Worm (Caenorhabditis elegans): ENCODE data around the gene dmd-3.
A peak's percentile ranks its signal among the peaks of the same experiment; 100 is the strongest.

dmd-3 gene

DNA sequence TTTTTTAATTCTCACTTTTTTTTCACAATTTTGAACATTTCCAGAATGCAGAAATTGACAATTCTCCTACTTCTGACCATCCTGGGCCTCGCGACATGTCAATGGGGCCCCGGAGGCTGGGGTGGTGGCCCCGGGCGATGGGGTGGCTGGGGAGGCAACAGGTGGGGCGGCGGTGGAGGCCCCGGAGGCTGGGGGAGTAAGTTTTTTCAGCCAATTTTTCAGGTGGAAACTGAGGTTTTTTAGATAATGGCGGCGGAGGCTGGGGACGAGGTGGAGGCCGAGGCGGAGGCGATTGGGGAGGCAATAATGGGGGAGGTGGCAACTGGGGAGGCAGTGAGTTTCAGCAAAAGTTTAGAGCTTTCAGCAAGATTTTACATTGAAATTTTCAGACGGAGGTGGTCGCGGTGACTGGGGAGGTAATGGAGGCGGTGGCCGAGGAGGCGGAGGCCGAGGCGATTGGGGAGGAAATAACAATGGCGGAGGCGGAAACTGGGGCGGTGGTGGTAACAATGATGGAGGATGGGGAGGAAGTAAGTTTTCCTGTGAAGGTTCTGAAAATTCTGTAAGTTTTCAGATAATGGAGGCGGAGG lies 44.8 kb downstream of the dmd-3 start:
- peak; percentile 10 for TF ChIP-seq K02D7.2 (tag; optimal IDR thresholded peaks at IDR 0.05)
- TF ChIP-seq ama-1 (optimal IDR thresholded peaks at IDR 0.05) = no peak
- no peak for TF ChIP-seq ref-2 (tag; optimal IDR thresholded peaks at IDR 0.05)
- TF ChIP-seq sdc-2 (tag; optimal IDR thresholded peaks at IDR 0.05) = no peak
- TF ChIP-seq ceh-9 (tag; optimal IDR thresholded peaks at IDR 0.05) = peak; percentile 24

DNA sequence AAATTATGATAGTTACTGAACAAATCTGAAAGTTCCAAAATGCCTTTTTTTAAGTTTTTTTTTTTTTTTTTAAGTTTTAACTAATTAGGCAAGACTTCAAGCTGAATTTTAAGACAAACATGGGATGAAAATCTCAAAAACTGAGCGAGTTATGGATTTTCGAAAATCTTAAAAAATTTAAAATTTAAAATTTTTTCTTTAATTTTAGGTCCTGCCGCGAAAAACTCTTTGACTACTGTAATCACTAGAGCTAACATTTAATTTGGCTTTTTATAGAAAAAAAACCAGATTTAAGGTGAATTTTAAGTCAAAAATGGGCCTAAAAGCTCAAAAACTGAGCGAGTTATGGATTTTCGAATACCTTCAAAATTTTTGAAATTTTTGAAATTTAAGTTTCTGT lies 45.9 kb downstream of the dmd-3 start, which contains the start of gene grsp-1:
grsp-1 (plus strand) TSS at position 301 of the 400 bp plus-strand sequence.
- TF ChIP-seq hlh-8 (tag; optimal IDR thresholded peaks at IDR 0.05) (no peak), lim-6 (tag; optimal IDR thresholded peaks at IDR 0.05) (no peak), npax-4 (tag; optimal IDR thresholded peaks at IDR 0.05) (no peak), ref-2 (tag; optimal IDR thresholded peaks at IDR 0.05) (no peak), dmd-4 (tag; optimal IDR thresholded peaks at IDR 0.05; ENCODE audit: borderline replicate concordance) (no peak), ceh-14 (tag; optimal IDR thresholded peaks at IDR 0.05) (no peak), elt-2 (tag; optimal IDR thresholded peaks at IDR 0.05) (no peak), pha-4 (tag; optimal IDR thresholded peaks at IDR 0.05) (no peak), K09A11.1 (tag; optimal IDR thresholded peaks at IDR 0.05; ENCODE audit: insufficient read depth) (no peak), sox-2 (GFP tag; IDR thresholded peaks at IDR 0.05) (no peak), tbx-2 (tag; optimal IDR thresholded peaks at IDR 0.05) (no peak), Y22D7AL.16 (tag; optimal IDR thresholded peaks at IDR 0.05) (no peak), C08G9.2 (tag; optimal IDR thresholded peaks at IDR 0.05) (no peak), pat-9 (tag; optimal IDR thresholded peaks at IDR 0.05) (no peak), ztf-16 (tag; optimal IDR thresholded peaks at IDR 0.05) (no peak)

DNA sequence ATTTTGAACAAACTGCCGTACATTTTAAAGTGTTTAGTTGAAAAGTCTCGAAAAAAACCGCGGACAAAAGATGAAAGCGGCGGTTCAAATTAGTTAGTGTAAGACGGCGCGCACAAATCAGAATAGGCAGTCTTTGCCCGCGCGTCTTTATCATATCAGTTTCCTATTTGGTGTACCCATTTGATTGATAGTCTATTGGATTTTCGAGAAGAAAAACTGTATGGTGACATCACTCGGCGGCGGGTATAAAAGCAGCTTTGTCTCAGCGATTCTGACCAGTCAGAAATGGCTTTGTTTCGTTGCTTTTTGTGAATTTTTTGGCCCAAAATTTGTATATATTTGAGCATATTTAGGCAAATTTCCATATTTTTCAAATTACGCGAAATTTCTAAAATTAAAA lies 46.4 kb downstream of the dmd-3 start:
- TF ChIP-seq unc-42 (tag; optimal IDR thresholded peaks at IDR 0.05) (no peak), ahr-1 (tag; optimal IDR thresholded peaks at IDR 0.05) (no peak), pqm-1 (tag; optimal IDR thresholded peaks at IDR 0.05) (no peak), ceh-22 (tag; optimal IDR thresholded peaks at IDR 0.05) (no peak), unc-86 (tag; optimal IDR thresholded peaks at IDR 0.05) (no peak), syd-9 (tag; optimal IDR thresholded peaks at IDR 0.05) (no peak), tbx-7 (tag; optimal IDR thresholded peaks at IDR 0.05) (no peak), K09A11.1 (tag; optimal IDR thresholded peaks at IDR 0.05; ENCODE audit: insufficient read depth) (no peak), pha-4 (tag; optimal IDR thresholded peaks at IDR 0.05) (no peak), ets-4 (tag; optimal IDR thresholded peaks at IDR 0.05) (no peak), ceh-18 (tag; optimal IDR thresholded peaks at IDR 0.05) (no peak), lim-6 (tag; optimal IDR thresholded peaks at IDR 0.05) (no peak), pros-1 (tag; optimal IDR thresholded peaks at IDR 0.05) (no peak), hlh-30 (tag; optimal IDR thresholded peaks at IDR 0.05; ENCODE audit: insufficient read depth) (no peak), hlh-15 (tag; optimal IDR thresholded peaks at IDR 0.05) (no peak), ttx-3 (tag; optimal IDR thresholded peaks at IDR 0.05) (no peak), fkh-6 (tag; optimal IDR thresholded peaks at IDR 0.05) (no peak), ceh-19 (GFP tag; optimal IDR thresholded peaks at IDR 0.05) (no peak), lin-11 (tag; optimal IDR thresholded peaks at IDR 0.05) (no peak)

DNA sequence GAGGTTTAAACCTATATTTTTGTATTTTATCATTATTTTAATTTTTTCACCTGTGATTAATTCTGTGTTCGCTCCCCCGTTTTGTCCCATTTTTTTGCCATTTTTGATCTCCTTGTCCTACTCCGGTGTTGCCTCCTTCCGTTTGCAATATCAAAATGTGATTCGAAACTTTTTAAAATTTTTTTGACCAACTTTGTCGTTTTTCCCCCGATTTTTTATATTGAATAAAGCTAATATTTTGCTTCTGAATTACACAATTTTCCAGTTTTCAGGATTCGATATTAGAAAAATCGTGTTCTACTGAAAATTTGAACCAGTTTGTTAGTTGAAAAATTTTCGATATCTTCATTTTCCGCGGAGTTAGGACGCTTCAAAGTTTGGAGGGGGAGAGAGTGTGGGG lies 49.2 kb downstream of the dmd-3 start, which contains the start of gene nlp-25:
nlp-25 (plus strand) TSS at position 301 of the 400 bp plus-strand sequence.
- TF ChIP-seq hlh-13 (GFP tag; optimal IDR thresholded peaks at IDR 0.05) = no peak
- no peak for TF ChIP-seq pros-1 (tag; optimal IDR thresholded peaks at IDR 0.05)
- no peak for TF ChIP-seq T23F11.4 (GFP tag; optimal IDR thresholded peaks at IDR 0.05)
- no peak for TF ChIP-seq pag-3 (tag; optimal IDR thresholded peaks at IDR 0.05; ENCODE audit: borderline replicate concordance)
- no peak for TF ChIP-seq dmd-4 (tag; optimal IDR thresholded peaks at IDR 0.05; ENCODE audit: borderline replicate concordance)
- TF ChIP-seq ceh-9 (tag; optimal IDR thresholded peaks at IDR 0.05) = no peak
- no peak for TF ChIP-seq ref-2 (tag; optimal IDR thresholded peaks at IDR 0.05)
- no peak for TF ChIP-seq ceh-48 (tag; optimal IDR thresholded peaks at IDR 0.05)
- TF ChIP-seq ceh-2 (tag; optimal IDR thresholded peaks at IDR 0.05) = no peak
- no peak for TF ChIP-seq odd-2 (tag; optimal IDR thresholded peaks at IDR 0.05)
- no peak for TF ChIP-seq ttx-3 (tag; optimal IDR thresholded peaks at IDR 0.05)
- no peak for TF ChIP-seq mec-3 (tag; optimal IDR thresholded peaks at IDR 0.05; ENCODE audit: borderline replicate concordance)

Data from whole organism, late embryonic.